Worm (Caenorhabditis elegans) whole organism, midembryonic: ENCODE results near the gene snb-2.
"Not testable (repeated sequence)": the region's sequence is repeated elsewhere in the genome, so short reads cannot be mapped to it uniquely, and the experiment has no call there.

ENCODE experiments used
- T22C8.4 ChIP-seq: fragments of 200-800 bp; sonication (Bioruptor generic); IDR thresholded peaks from 2 replicates; pipeline ENCODE4 v1.3.6; 2022; ENCODE audit warnings: missing genetic modification characterization, missing compliant biosample characterization
- cog-1 ChIP-seq: sonication (generic microtip); optimal IDR thresholded peaks from 2 replicates; lab custom pipeline; 2016; ENCODE audit warnings: missing genetic modification characterization, missing compliant biosample characterization
- flt-1 ChIP-seq: fragments of 200-800 bp; sonication (Bioruptor generic); IDR thresholded peaks from 2 replicates; pipeline ENCODE4 v1.3.6; 2022; ENCODE audit warnings: missing genetic modification characterization, missing compliant biosample characterization
- klf-2 ChIP-seq: fragments of 200-800 bp; sonication (Bioruptor generic); conservative IDR thresholded peaks from 2 replicates; pipeline ENCODE4 v1.3.6; 2022; ENCODE audit warnings: missing genetic modification reagents, missing genetic modification characterization, missing compliant biosample characterization
- med-1 ChIP-seq: sonication (generic microtip); optimal IDR thresholded peaks from 2 replicates; lab custom pipeline; 2017; ENCODE audit warnings: missing genetic modification characterization, mild to moderate bottlenecking, missing compliant biosample characterization, antibody characterized with exemption, missing genetic modification reagents; ENCODE audit not compliant: insufficient read depth
- ref-1 ChIP-seq: fragments of 200-800 bp; sonication (Bioruptor generic); conservative IDR thresholded peaks from 2 replicates; pipeline ENCODE4 v1.3.6; 2022; ENCODE audit warnings: missing genetic modification reagents, missing genetic modification characterization, missing compliant biosample characterization
- tab-1 ChIP-seq: fragments of 200-800 bp; sonication (Bioruptor generic); IDR thresholded peaks from 2 replicates; pipeline ENCODE4 v1.3.6; 2022; ENCODE audit warnings: missing genetic modification characterization, missing compliant biosample characterization
- ztf-23 ChIP-seq: fragments of 200-800 bp; sonication (Bioruptor generic); IDR thresholded peaks from 2 replicates; pipeline ENCODE4 v1.3.6; 2022; ENCODE audit warnings: missing genetic modification reagents, missing genetic modification characterization, missing compliant biosample characterization
- ztf-29 ChIP-seq: fragments of 200-800 bp; sonication (Bioruptor generic); IDR thresholded peaks from 2 replicates; pipeline ENCODE4 v1.3.6; 2022; ENCODE audit warnings: missing genetic modification reagents, missing genetic modification characterization, missing compliant biosample characterization

snb-2 gene

ce11 chrV:12345808-12346207 is at the start of gene snb-2:
Gene snb-2 (minus strand): TSS chrV:12345908.
- no peak for TF ChIP-seq T22C8.4 (GFP tag; lab: Robert Waterston, UW)
- TF ChIP-seq ztf-29 (GFP tag; lab: Robert Waterston, UW), result no peak
- TF ChIP-seq flt-1, result no peak
- TF ChIP-seq ref-1 (GFP tag; lab: Robert Waterston, UW), result no peak
- TF ChIP-seq med-1 (GFP tag; lab: Kevin White, UChicago), result no peak
- no peak for TF ChIP-seq ztf-23 (GFP tag; lab: Robert Waterston, UW)
- no peak for TF ChIP-seq tab-1 (GFP tag; lab: Robert Waterston, UW)
- TF ChIP-seq klf-2 (GFP tag; lab: Robert Waterston, UW), result no peak
- no peak for TF ChIP-seq cog-1

ce11 chrV:12386154-12386553 is 40.4 kb upstream of the snb-2 start, which contains the start of gene K01D12.15:
Gene K01D12.15 (plus strand): TSS chrV:12386454.
- TF ChIP-seq flt-1 (no peak), ztf-23 (GFP tag; lab: Robert Waterston, UW) (no peak), T22C8.4 (GFP tag; lab: Robert Waterston, UW) (no peak), tab-1 (GFP tag; lab: Robert Waterston, UW) (no peak), med-1 (GFP tag; lab: Kevin White, UChicago) (no peak), ztf-29 (GFP tag; lab: Robert Waterston, UW) (no peak), ref-1 (GFP tag; lab: Robert Waterston, UW) (no peak), klf-2 (GFP tag; lab: Robert Waterston, UW) (no peak), cog-1 (no peak)

- TF ChIP-seq cog-1 (no peak), tab-1 (GFP tag; lab: Robert Waterston, UW) (no peak), ztf-23 (GFP tag; lab: Robert Waterston, UW) (no peak), T22C8.4 (GFP tag; lab: Robert Waterston, UW) (no peak), flt-1 (no peak), klf-2 (GFP tag; lab: Robert Waterston, UW) (no peak), ref-1 (GFP tag; lab: Robert Waterston, UW) (no peak), med-1 (GFP tag; lab: Kevin White, UChicago) (no peak), ztf-29 (GFP tag; lab: Robert Waterston, UW) (no peak)
Observed at ce11 chrV:12377256-12377655, 31.5 kb upstream of the snb-2 start, which contains the start of gene K01D12.1. Gene K01D12.1 (plus strand): TSS chrV:12377556.

- not testable (repeated sequence) for TF ChIP-seq klf-2, ztf-23, ztf-29 (GFP tag; lab: Robert Waterston, UW)
Observed at ce11 chrV:12374252-12374651, 28.5 kb upstream of the snb-2 start, which contains the start of gene F23H12.10. Gene F23H12.10 (minus strand): TSS chrV:12374263.

ce11 chrV:12371386-12371785 is 25.7 kb upstream of the snb-2 start, which contains the start of gene F23H12.7:
Gene F23H12.7 (plus strand): TSS chrV:12371686.
- TF ChIP-seq flt-1 (no peak), T22C8.4 (GFP tag; lab: Robert Waterston, UW) (no peak), tab-1 (GFP tag; lab: Robert Waterston, UW) (no peak), klf-2 (GFP tag; lab: Robert Waterston, UW) (no peak), cog-1 (no peak), ref-1 (GFP tag; lab: Robert Waterston, UW) (no peak), med-1 (GFP tag; lab: Kevin White, UChicago) (no peak), ztf-29 (GFP tag; lab: Robert Waterston, UW) (no peak), ztf-23 (GFP tag; lab: Robert Waterston, UW) (no peak)

ce11 chrV:12369437-12369836 is 23.7 kb upstream of the snb-2 start, which contains the start of gene gcy-13:
Gene gcy-13 (minus strand): TSS chrV:12369537.
- TF ChIP-seq flt-1 (no peak), klf-2 (GFP tag; lab: Robert Waterston, UW) (no peak), cog-1 (no peak), ztf-29 (GFP tag; lab: Robert Waterston, UW) (no peak), med-1 (GFP tag; lab: Kevin White, UChicago) (no peak), tab-1 (GFP tag; lab: Robert Waterston, UW) (no peak)

ce11 chrV:12365104-12365503 is 19.4 kb upstream of the snb-2 start, which contains the start of gene fipr-2:
Gene fipr-2 (plus strand): TSS chrV:12365348.
- no peak for TF ChIP-seq ztf-23 (GFP tag; lab: Robert Waterston, UW)
- no peak for TF ChIP-seq flt-1
- TF ChIP-seq cog-1, result no peak
- TF ChIP-seq ztf-29 (GFP tag; lab: Robert Waterston, UW), result no peak
- no peak for TF ChIP-seq ref-1 (GFP tag; lab: Robert Waterston, UW)
- no peak for TF ChIP-seq klf-2 (GFP tag; lab: Robert Waterston, UW)
- no peak for TF ChIP-seq tab-1 (GFP tag; lab: Robert Waterston, UW)
- no peak for TF ChIP-seq med-1 (GFP tag; lab: Kevin White, UChicago)
- TF ChIP-seq T22C8.4 (GFP tag; lab: Robert Waterston, UW), result no peak

ce11 chrV:12361644-12362043 is 15.9 kb upstream of the snb-2 start, which contains the start of gene fipr-1:
Gene fipr-1 (minus strand): TSS chrV:12361744.
- TF ChIP-seq flt-1 (no peak), ztf-23 (GFP tag; lab: Robert Waterston, UW) (no peak), med-1 (GFP tag; lab: Kevin White, UChicago) (no peak)

- TF ChIP-seq flt-1, result no peak
- TF ChIP-seq ztf-29 (GFP tag; lab: Robert Waterston, UW), result no peak
- no peak for TF ChIP-seq klf-2 (GFP tag; lab: Robert Waterston, UW)
- TF ChIP-seq T22C8.4 (GFP tag; lab: Robert Waterston, UW), result no peak
Observed at ce11 chrV:12358347-12358746, 12.6 kb upstream of the snb-2 start, which contains the start of gene F23H12.5. Gene F23H12.5 (plus strand): TSS chrV:12358647.

ce11 chrV:12357632-12358031 is 11.9 kb upstream of the snb-2 start:
- TF ChIP-seq klf-2 (GFP tag; lab: Robert Waterston, UW) (no peak), T22C8.4 (GFP tag; lab: Robert Waterston, UW) (no peak), ref-1 (GFP tag; lab: Robert Waterston, UW) (no peak), ztf-29 (GFP tag; lab: Robert Waterston, UW) (no peak), med-1 (GFP tag; lab: Kevin White, UChicago) (no peak), cog-1 (no peak), tab-1 (GFP tag; lab: Robert Waterston, UW) (no peak), ztf-23 (GFP tag; lab: Robert Waterston, UW) (no peak), flt-1 (no peak)
